Worm (Caenorhabditis elegans) whole organism, mixed stage, embryonic: Measurements from ENCODE around the gene unk-1.

Experiments
- lsy-2 ChIP-seq: fragments of 150-350 bp; optimal IDR thresholded peaks from 2 replicates; lab custom pipeline; 2014; ENCODE audit warnings: missing biosample characterization, missing genetic modification characterization
- unc-120 ChIP-seq: sonication (generic microtip); optimal IDR thresholded peaks from 2 replicates; lab custom pipeline; 2017; ENCODE audit warnings: missing genetic modification characterization, missing compliant biosample characterization; ENCODE audit not compliant: poor library complexity, severe bottlenecking

DNA sequence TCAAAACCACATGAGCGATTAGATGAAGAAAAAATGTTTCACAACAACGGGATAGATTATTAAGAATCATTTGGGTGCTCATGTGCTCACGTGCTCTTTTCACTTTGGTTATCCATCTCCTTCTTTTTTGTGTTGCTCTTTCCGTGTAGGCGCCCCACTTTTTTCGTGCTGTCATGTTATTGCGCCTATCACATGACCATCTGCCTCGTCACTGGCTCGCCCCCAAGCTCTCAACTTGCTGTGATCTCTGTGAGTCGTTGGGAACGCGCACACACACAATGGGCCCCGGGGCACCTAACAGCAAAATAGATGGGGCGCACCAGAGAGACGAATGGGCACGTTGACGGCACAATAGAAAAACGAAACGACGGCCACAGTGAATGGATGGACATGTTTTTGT is 6.8 kb downstream of the unk-1 start:
- TF ChIP-seq unc-120 (tag; lab: Kevin White, UChicago), result peak; percentile 9
- TF ChIP-seq lsy-2, result no peak
